Fruit fly (Drosophila melanogaster) whole organism, prepupa: Measurements from ENCODE around the gene CG3841.

ENCODE experiments used
- Blimp-1 ChIP-seq: fragments of 200-800 bp; sonication (Bioruptor generic); optimal IDR thresholded peaks from 3 replicates; lab custom pipeline; 2017; ENCODE audit warnings: missing biosample characterization, missing genetic modification characterization, mild to moderate bottlenecking, moderate library complexity, missing genetic modification reagents
- CG10669 ChIP-seq: fragments of 200-800 bp; sonication (Bioruptor generic); optimal IDR thresholded peaks from 3 replicates; lab custom pipeline; 2018; ENCODE audit warnings: missing biosample characterization, mild to moderate bottlenecking, missing genetic modification characterization, moderate library complexity
- CG11294 ChIP-seq: fragments of 200-800 bp; sonication (Bioruptor generic); IDR thresholded peaks from 2 replicates; pipeline ENCODE4 v1.3.6; 2022; ENCODE audit warnings: missing biosample characterization, missing genetic modification characterization
- CG11762 ChIP-seq: fragments of 200-800 bp; sonication (Bioruptor generic); optimal IDR thresholded peaks from 3 replicates; lab custom pipeline; 2016; ENCODE audit warnings: missing biosample characterization, missing genetic modification characterization; ENCODE audit not compliant: insufficient read depth
- CG15336 ChIP-seq: fragments of 200-800 bp; sonication (Bioruptor generic); IDR thresholded peaks from 2 replicates; pipeline ENCODE4 v1.3.6; 2022; ENCODE audit warnings: missing biosample characterization, missing genetic modification characterization
- CG1621 ChIP-seq: fragments of 200-800 bp; sonication (Bioruptor generic); optimal IDR thresholded peaks from 3 replicates; lab custom pipeline; 2018; ENCODE audit warnings: missing biosample characterization, mild to moderate bottlenecking, missing genetic modification characterization
- CG16779 ChIP-seq: fragments of 200-800 bp; sonication (Bioruptor generic); optimal IDR thresholded peaks from 3 replicates; lab custom pipeline; 2017; ENCODE audit warnings: missing biosample characterization, mild to moderate bottlenecking, missing genetic modification characterization
- CG3032 ChIP-seq: fragments of 200-800 bp; optimal IDR thresholded peaks from 2 replicates; lab custom pipeline; 2019; ENCODE audit warnings: missing biosample characterization, mild to moderate bottlenecking, missing genetic modification characterization, moderate library complexity
- CG31627 ChIP-seq: fragments of 200-800 bp; sonication (Bioruptor generic); optimal IDR thresholded peaks from 3 replicates; lab custom pipeline; 2016; ENCODE audit warnings: missing biosample characterization, missing genetic modification characterization
- CG34406 ChIP-seq: fragments of 200-800 bp; sonication (Bioruptor generic); optimal IDR thresholded peaks from 3 replicates; lab custom pipeline; 2016; ENCODE audit warnings: missing biosample characterization, missing genetic modification characterization
- CG4318 ChIP-seq: fragments of 200-800 bp; sonication (Bioruptor generic); optimal IDR thresholded peaks from 3 replicates; lab custom pipeline; 2017; ENCODE audit warnings: missing biosample characterization, mild to moderate bottlenecking, missing genetic modification characterization
- CG6163 ChIP-seq: fragments of 200-800 bp; sonication (Bioruptor generic); IDR thresholded peaks from 3 replicates; pipeline ENCODE4 v1.3.6; 2022; ENCODE audit warnings: missing biosample characterization, missing genetic modification characterization
- CG6276 ChIP-seq: fragments of 200-800 bp; sonication (Bioruptor generic); optimal IDR thresholded peaks from 2 replicates; lab custom pipeline; 2017; ENCODE audit warnings: missing biosample characterization, mild to moderate bottlenecking, missing genetic modification characterization
- CG6792 ChIP-seq: fragments of 200-800 bp; sonication (Bioruptor generic); optimal IDR thresholded peaks from 3 replicates; lab custom pipeline; 2016; ENCODE audit warnings: missing biosample characterization, missing genetic modification characterization
- CG6808 ChIP-seq: fragments of 200-800 bp; sonication (Bioruptor generic); optimal IDR thresholded peaks from 3 replicates; lab custom pipeline; 2017; ENCODE audit warnings: missing biosample characterization, missing genetic modification characterization, mild to moderate bottlenecking, moderate library complexity, missing genetic modification reagents
- CG7368 ChIP-seq: fragments of 200-800 bp; sonication (Bioruptor generic); optimal IDR thresholded peaks from 3 replicates; lab custom pipeline; 2016; ENCODE audit warnings: missing biosample characterization, missing genetic modification characterization
- CG8319 ChIP-seq: fragments of 200-800 bp; sonication (Bioruptor generic); optimal IDR thresholded peaks from 3 replicates; lab custom pipeline; 2016; ENCODE audit warnings: missing biosample characterization, missing genetic modification characterization
- CG8632 ChIP-seq: fragments of 200-800 bp; sonication (Bioruptor generic); optimal IDR thresholded peaks from 3 replicates; lab custom pipeline; 2016; ENCODE audit warnings: missing biosample characterization, missing genetic modification characterization
- CG9139 ChIP-seq: fragments of 200-800 bp; sonication (Bioruptor generic); optimal IDR thresholded peaks from 3 replicates; lab custom pipeline; 2017; ENCODE audit warnings: missing biosample characterization, mild to moderate bottlenecking, missing genetic modification characterization
- Eip75B ChIP-seq: fragments of 200-800 bp; sonication (Bioruptor generic); optimal IDR thresholded peaks from 3 replicates; lab custom pipeline; 2016; ENCODE audit warnings: missing biosample characterization, missing genetic modification characterization
- Eip78C ChIP-seq: fragments of 200-800 bp; sonication (Bioruptor generic); peaks from one replicate; lab custom pipeline; 2016; ENCODE audit warnings: missing biosample characterization, missing genetic modification characterization
- Eip93F ChIP-seq: fragments of 200-800 bp; sonication (Bioruptor generic); optimal IDR thresholded peaks from 2 replicates; lab custom pipeline; 2016; ENCODE audit warnings: missing biosample characterization, mild to moderate bottlenecking, missing genetic modification characterization
- Ets96B ChIP-seq: fragments of 200-800 bp; optimal IDR thresholded peaks from 2 replicates; lab custom pipeline; 2019; ENCODE audit warnings: missing biosample characterization, mild to moderate bottlenecking, missing genetic modification characterization, moderate library complexity
- Gug ChIP-seq: fragments of 200-800 bp; sonication (Bioruptor generic); IDR thresholded peaks from 2 replicates; pipeline ENCODE4 v1.3.6; 2022; ENCODE audit warnings: missing biosample characterization, missing genetic modification characterization
- Hr38 ChIP-seq: sonication (Bioruptor generic); optimal IDR thresholded peaks from 2 replicates; lab custom pipeline; 2016; ENCODE audit warnings: missing biosample characterization, missing genetic modification characterization
- Hr39 ChIP-seq: fragments of 200-800 bp; sonication (Bioruptor generic); optimal IDR thresholded peaks from 2 replicates; lab custom pipeline; 2016; ENCODE audit warnings: missing biosample characterization, missing genetic modification characterization
- Met ChIP-seq: fragments of 200-800 bp; sonication (Bioruptor generic); optimal IDR thresholded peaks from 3 replicates; lab custom pipeline; 2016; ENCODE audit warnings: missing biosample characterization, missing genetic modification characterization
- Sox102F ChIP-seq: fragments of 200-800 bp; sonication (Bioruptor generic); optimal IDR thresholded peaks from 2 replicates; lab custom pipeline; 2016; ENCODE audit warnings: missing biosample characterization, mild to moderate bottlenecking, missing genetic modification characterization
- Sox14 ChIP-seq: fragments of 200-800 bp; sonication (Bioruptor generic); optimal IDR thresholded peaks from 3 replicates; lab custom pipeline; 2016; ENCODE audit warnings: missing biosample characterization, missing genetic modification characterization
- Sox15 ChIP-seq: fragments of 200-800 bp; sonication (Bioruptor generic); optimal IDR thresholded peaks from 3 replicates; lab custom pipeline; 2016; ENCODE audit warnings: missing biosample characterization, missing genetic modification characterization
- achi ChIP-seq: fragments of 200-800 bp; sonication (Bioruptor generic); optimal IDR thresholded peaks from 3 replicates; lab custom pipeline; 2016; ENCODE audit warnings: missing biosample characterization, missing genetic modification characterization
- acj6 ChIP-seq: fragments of 200-800 bp; sonication (Bioruptor generic); optimal IDR thresholded peaks from 3 replicates; lab custom pipeline; 2016; ENCODE audit warnings: missing biosample characterization, missing genetic modification characterization
- cyc ChIP-seq: fragments of 200-800 bp; sonication (Bioruptor generic); optimal IDR thresholded peaks from 3 replicates; lab custom pipeline; 2016; ENCODE audit warnings: missing biosample characterization, missing genetic modification characterization
- dac ChIP-seq: fragments of 200-800 bp; sonication (Bioruptor generic); optimal IDR thresholded peaks from 2 replicates; lab custom pipeline; 2017; ENCODE audit warnings: missing biosample characterization, mild to moderate bottlenecking, missing genetic modification characterization
- dsx ChIP-seq: fragments of 200-800 bp; optimal IDR thresholded peaks from 3 replicates; lab custom pipeline; 2019; ENCODE audit warnings: missing biosample characterization, mild to moderate bottlenecking, missing genetic modification characterization, moderate library complexity; ENCODE audit not compliant: poor library complexity, severe bottlenecking
- eg ChIP-seq: fragments of 200-800 bp; sonication (Bioruptor generic); IDR thresholded peaks from 3 replicates; pipeline ENCODE4 v1.3.6; 2022; ENCODE audit warnings: missing biosample characterization, missing genetic modification characterization
- esn ChIP-seq: fragments of 200-800 bp; sonication (Bioruptor generic); optimal IDR thresholded peaks from 2 replicates; lab custom pipeline; 2016; ENCODE audit warnings: missing biosample characterization, mild to moderate bottlenecking, missing genetic modification characterization, moderate library complexity
- fd59A ChIP-seq: fragments of 200-800 bp; sonication (Bioruptor generic); optimal IDR thresholded peaks from 2 replicates; lab custom pipeline; 2017; ENCODE audit warnings: missing biosample characterization, mild to moderate bottlenecking, missing genetic modification characterization, missing genetic modification reagents
- fd85E ChIP-seq: fragments of 200-800 bp; sonication (Bioruptor generic); optimal IDR thresholded peaks from 3 replicates; lab custom pipeline; 2016; ENCODE audit warnings: missing biosample characterization, missing genetic modification characterization
- fkh ChIP-seq: fragments of 200-800 bp; sonication (Bioruptor generic); optimal IDR thresholded peaks from 3 replicates; lab custom pipeline; 2017; ENCODE audit warnings: missing biosample characterization, mild to moderate bottlenecking, missing genetic modification characterization, moderate library complexity
- net ChIP-seq: fragments of 200-800 bp; sonication (Bioruptor generic); optimal IDR thresholded peaks from 3 replicates; lab custom pipeline; 2016; ENCODE audit warnings: missing biosample characterization, missing genetic modification characterization
- salr ChIP-seq, 2 experiments: fragments of 200-800 bp; sonication (Bioruptor generic); optimal IDR thresholded peaks; 3 replicates each; lab custom pipeline; 2016 to 2018; ENCODE audit warnings: missing biosample characterization in 2 of 2, missing genetic modification characterization in 2 of 2, mild to moderate bottlenecking in 1 of 2
- spab ChIP-seq: fragments of 200-800 bp; sonication (Bioruptor generic); optimal IDR thresholded peaks from 2 replicates; lab custom pipeline; 2017; ENCODE audit warnings: missing biosample characterization, mild to moderate bottlenecking, missing genetic modification characterization, missing genetic modification reagents
- ss ChIP-seq, 2 experiments: fragments of 200-800 bp; sonication (Bioruptor generic); optimal IDR thresholded peaks; 2 replicates in 1 of 2; 3 replicates in 1 of 2; lab custom pipeline; 2017 to 2018; ENCODE audit warnings: mild to moderate bottlenecking in 2 of 2, missing biosample characterization in 2 of 2, missing genetic modification characterization in 2 of 2, moderate library complexity in 1 of 2
- svp ChIP-seq: fragments of 200-800 bp; sonication (Bioruptor generic); peaks from one replicate; lab custom pipeline; 2016; ENCODE audit warnings: missing biosample characterization, missing genetic modification characterization
- topi ChIP-seq: fragments of 200-800 bp; sonication (Bioruptor generic); optimal IDR thresholded peaks from 3 replicates; lab custom pipeline; 2016; ENCODE audit warnings: missing biosample characterization, missing genetic modification characterization
- vri ChIP-seq: fragments of 200-800 bp; sonication (Bioruptor generic); optimal IDR thresholded peaks from 3 replicates; lab custom pipeline; 2016; ENCODE audit warnings: missing biosample characterization, mild to moderate bottlenecking, missing genetic modification characterization

Gene CG3841

DNA sequence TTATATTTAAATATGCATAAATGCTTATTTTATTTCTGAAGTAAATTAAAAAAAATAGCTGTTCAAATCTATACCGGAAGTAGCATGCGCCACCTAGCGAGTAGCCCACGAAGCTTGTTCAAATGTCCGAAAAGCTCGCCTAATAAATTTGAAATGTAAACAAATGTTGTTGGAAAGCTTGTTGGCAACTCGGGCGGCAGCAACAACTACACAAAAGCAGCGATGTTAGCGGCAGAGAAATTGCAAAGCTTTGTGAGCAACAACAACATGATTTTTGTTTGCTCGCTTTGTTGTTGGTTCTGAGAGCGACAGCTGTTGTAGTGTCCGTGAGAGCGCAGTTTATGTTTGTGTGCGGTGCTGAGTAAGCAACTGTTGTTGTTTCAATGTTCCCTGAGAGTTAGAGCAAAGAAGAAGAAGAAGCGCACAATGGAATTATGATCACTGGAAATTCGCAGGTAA lies 21.8 kb upstream of the CG3841 start (continued):
- peak; percentile 70 for TF ChIP-seq CG8319 (GFP tag; lab: Kevin White, UChicago)
- peak; percentile 91 for TF ChIP-seq CG16779 (tag; lab: Kevin White, UChicago)
- TF ChIP-seq CG10669, result peak; percentile 71
- TF ChIP-seq cyc (GFP tag; lab: Kevin White, UChicago), result peak; percentile 67
- peak; percentile 75 for TF ChIP-seq CG11294 (GFP tag; lab: Robert Waterston, UW)
- TF ChIP-seq Blimp-1 (GFP tag; lab: Kevin White, UChicago), result peak; percentile 74
- peak; percentile 33 to 75 for TF ChIP-seq ss (GFP tag; optimal IDR thresholded peaks at IDR 0.05; lab: Kevin White, UChicago)
- TF ChIP-seq dac (GFP tag; lab: Kevin White, UChicago), result peak; percentile 82
- TF ChIP-seq vri, result peak; percentile 96
- peak; percentile 48 for TF ChIP-seq Gug (GFP tag; lab: Robert Waterston, UW)
- peak; percentile 89 for TF ChIP-seq Sox102F (GFP tag; lab: Kevin White, UChicago)
- no peak for TF ChIP-seq Sox15
- TF ChIP-seq dsx (GFP tag; lab: Kevin White, UChicago), result peak; percentile 54
- peak; percentile 87 for TF ChIP-seq acj6 (GFP tag; lab: Kevin White, UChicago)
- TF ChIP-seq achi (GFP tag; lab: Kevin White, UChicago), result peak; percentile 84
- TF ChIP-seq CG6808, result peak; percentile 67
- peak; percentile 68 for TF ChIP-seq Eip75B (GFP tag; lab: Kevin White, UChicago)
- TF ChIP-seq CG9139 (GFP tag; lab: Kevin White, UChicago), result no peak
- peak; percentile 78 for TF ChIP-seq CG15336 (GFP tag; lab: Robert Waterston, UW)
- no peak for TF ChIP-seq CG4318 (GFP tag; lab: Kevin White, UChicago)
- TF ChIP-seq CG7368 (GFP tag; lab: Kevin White, UChicago), result peak; percentile 85
- peak; percentile 39 for TF ChIP-seq fd59A (GFP tag; lab: Kevin White, UChicago)
- TF ChIP-seq fkh (GFP tag; lab: Kevin White, UChicago), result peak; percentile 100
- peak; percentile 82 for TF ChIP-seq CG6792 (GFP tag; lab: Kevin White, UChicago)
- TF ChIP-seq Met, result peak; percentile 89
- peak; percentile 60 for TF ChIP-seq CG31627 (GFP tag; lab: Kevin White, UChicago)
- peak; percentile 57 for TF ChIP-seq Hr39
- peak; percentile 4 for TF ChIP-seq Eip93F (GFP tag; lab: Kevin White, UChicago)
- peak; percentile 96 for TF ChIP-seq Eip78C (GFP tag; lab: Kevin White, UChicago)
- peak; percentile 96 for TF ChIP-seq net (GFP tag; lab: Kevin White, UChicago)
- peak; percentile 78 for TF ChIP-seq topi (GFP tag; lab: Kevin White, UChicago)
- TF ChIP-seq fd85E (GFP tag; lab: Kevin White, UChicago), result peak; percentile 78
- peak; percentile 43 for TF ChIP-seq CG1621 (tag; lab: Kevin White, UChicago)

DNA sequence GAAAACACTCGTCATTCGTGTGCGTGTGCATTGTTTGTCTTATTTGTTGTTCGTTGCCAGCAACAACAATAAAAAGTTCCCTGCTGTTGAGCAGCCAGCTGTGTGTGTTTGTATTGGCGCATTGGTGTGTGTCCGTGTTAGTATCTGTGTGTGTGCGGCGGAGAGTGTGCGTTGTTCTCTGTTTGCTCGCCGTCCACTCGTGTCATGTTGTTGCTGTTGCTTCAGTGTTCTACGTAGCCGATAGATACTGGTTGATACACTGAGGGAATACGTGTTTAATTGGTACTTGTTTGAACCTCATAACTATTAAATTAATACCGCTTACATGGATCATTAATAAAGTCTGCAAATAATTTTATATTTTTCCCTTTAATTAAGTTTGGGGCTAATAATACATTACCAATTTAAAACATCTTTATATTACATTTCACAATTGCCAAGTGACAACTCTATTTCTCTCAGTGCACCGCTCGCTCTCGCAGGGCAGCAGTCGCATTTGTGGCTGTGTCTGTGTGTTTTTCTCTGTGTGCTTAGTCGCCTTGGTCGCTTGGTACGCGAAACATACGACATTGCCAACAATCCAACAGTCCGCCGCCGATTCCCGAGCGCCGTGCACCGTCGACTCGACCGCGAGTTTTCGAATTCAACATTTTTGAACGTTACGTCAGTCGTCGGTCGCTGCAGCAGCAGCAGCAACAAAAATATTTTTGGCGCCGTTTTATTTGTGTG lies 20.8 kb upstream of the CG3841 start, which contains the start of gene brwl:
brwl (plus strand) TSS at position 531 of the 729 bp plus-strand sequence.
- TF ChIP-seq vri (peak; percentile 97), CG6163 (GFP tag; lab: Robert Waterston, UW) (peak; percentile 98), dac (GFP tag; lab: Kevin White, UChicago) (peak; percentile 96), eg (GFP tag; lab: Robert Waterston, UW) (peak; percentile 99), spab (GFP tag; lab: Kevin White, UChicago) (peak; percentile 99), CG8632 (GFP tag; lab: Kevin White, UChicago) (peak; percentile 98), Hr38 (GFP tag; lab: Kevin White, UChicago) (peak; percentile 74), CG34406 (GFP tag; lab: Kevin White, UChicago) (peak; percentile 99), svp (GFP tag; lab: Kevin White, UChicago) (peak; percentile 99), Hr39 (peak; percentile 98), CG9139 (GFP tag; lab: Kevin White, UChicago) (peak; percentile 94), dsx (GFP tag; lab: Kevin White, UChicago) (peak; percentile 97), Ets96B (tag; lab: Kevin White, UChicago) (peak; percentile 99), CG11294 (GFP tag; lab: Robert Waterston, UW) (peak; percentile 98), CG6276 (peak; percentile 98), fd85E (GFP tag; lab: Kevin White, UChicago) (peak; percentile 96), Eip93F (GFP tag; lab: Kevin White, UChicago) (peak; percentile 96), salr (GFP tag; optimal IDR thresholded peaks at IDR 0.05; lab: Kevin White, UChicago) (peak; percentile 95 to 99), esn (peak; percentile 99), ss (GFP tag; optimal IDR thresholded peaks at IDR 0.05; lab: Kevin White, UChicago) (peak; percentile 97 to 98), CG11762 (GFP tag; lab: Kevin White, UChicago) (peak; percentile 98), CG3032 (tag; lab: Kevin White, UChicago) (peak; percentile 99), Sox14 (GFP tag; lab: Kevin White, UChicago) (peak; percentile 99), CG8319 (GFP tag; lab: Kevin White, UChicago) (peak; percentile 96), net (GFP tag; lab: Kevin White, UChicago) (peak; percentile 99)
